Worm (Caenorhabditis elegans) whole organism, L3 larva: ENCODE results near the gene C06E2.1.

Source experiments
- R02D3.7 ChIP-seq: fragments of 150-350 bp; optimal IDR thresholded peaks from 2 replicates; lab custom pipeline; 2014; ENCODE audit warnings: missing biosample characterization, missing genetic modification characterization
- egl-27 ChIP-seq: sonication (generic microtip); optimal IDR thresholded peaks from 4 replicates; lab custom pipeline; 2017; ENCODE audit warnings: missing biosample characterization, missing genetic modification reagents, missing genetic modification characterization
- lin-39 ChIP-seq: fragments of 150-350 bp; optimal IDR thresholded peaks from 2 replicates; lab custom pipeline; 2018; ENCODE audit warnings: missing biosample characterization, missing genetic modification reagents, missing genetic modification characterization
- mml-1 ChIP-seq: fragments of 150-350 bp; sonication (generic microtip); optimal IDR thresholded peaks from 3 replicates; lab custom pipeline; 2014; ENCODE audit warnings: missing biosample characterization, missing genetic modification characterization
- nhr-11 ChIP-seq: fragments of 150-350 bp; optimal IDR thresholded peaks from 2 replicates; lab custom pipeline; 2014; ENCODE audit warnings: missing biosample characterization, missing genetic modification characterization
- nhr-12 ChIP-seq: fragments of 150-350 bp; optimal IDR thresholded peaks from 2 replicates; lab custom pipeline; 2014; ENCODE audit warnings: missing biosample characterization, missing genetic modification characterization
- nhr-23 ChIP-seq: fragments of 150-350 bp; optimal IDR thresholded peaks from 2 replicates; lab custom pipeline; 2014; ENCODE audit warnings: missing biosample characterization, missing genetic modification reagents, missing genetic modification characterization
- nhr-76 ChIP-seq: fragments of 150-350 bp; sonication (generic microtip); optimal IDR thresholded peaks from 5 replicates; lab custom pipeline; 2014; ENCODE audit warnings: missing biosample characterization, missing genetic modification characterization
- sea-2 ChIP-seq: fragments of 150-350 bp; sonication (generic microtip); optimal IDR thresholded peaks from 4 replicates; lab custom pipeline; 2014; ENCODE audit warnings: missing biosample characterization, missing genetic modification reagents, missing genetic modification characterization
- ztf-4 ChIP-seq: fragments of 150-350 bp; optimal IDR thresholded peaks from 2 replicates; lab custom pipeline; 2014; ENCODE audit warnings: missing biosample characterization, missing genetic modification characterization

- TF ChIP-seq sea-2 (no peak), nhr-76 (tag; lab: Kevin White, UChicago) (no peak), lin-39 (tag; lab: Kevin White, UChicago) (no peak), nhr-12 (tag; lab: Kevin White, UChicago) (no peak), nhr-23 (no peak), mml-1 (tag; lab: Kevin White, UChicago) (no peak), nhr-11 (tag; lab: Kevin White, UChicago) (no peak), R02D3.7 (tag; lab: Kevin White, UChicago) (no peak), egl-27 (tag; lab: Kevin White, UChicago) (no peak), ztf-4 (tag; lab: Kevin White, UChicago) (no peak)
Measured at ce11 chrX:8902920-8903319, 28.3 kb upstream of the C06E2.1 start.
